Fruit fly (Drosophila melanogaster): ENCODE measurements around the gene slou.

The slou gene

dm6 chr3R:21606221-21607099, 49.5 kb upstream of the slou start (continued):
- no peak for TF ChIP-seq ftz-f1 (GFP tag; optimal IDR thresholded peaks at IDR 0.05)
- no peak for TF ChIP-seq mirr (GFP tag; optimal IDR thresholded peaks at IDR 0.05)
- TF ChIP-seq CG11695 (GFP tag; IDR thresholded peaks at IDR 0.05), result no peak
- TF ChIP-seq chif (GFP tag; optimal IDR thresholded peaks at IDR 0.05), result no peak
- no peak for TF ChIP-seq schlank (tag; optimal IDR thresholded peaks at IDR 0.05)
- no peak for TF ChIP-seq Hr78 (GFP tag; optimal IDR thresholded peaks at IDR 0.05)
- no peak for TF ChIP-seq slbo (GFP tag; IDR thresholded peaks at IDR 0.05)
- TF ChIP-seq tup (GFP tag; optimal IDR thresholded peaks at IDR 0.05), result no peak
- no peak for TF ChIP-seq CG2120 (GFP tag; optimal IDR thresholded peaks at IDR 0.05)
- TF ChIP-seq jing (GFP tag; optimal IDR thresholded peaks at IDR 0.05), result no peak
- peak; percentile 88 for TF ChIP-seq pros (GFP tag; optimal IDR thresholded peaks at IDR 0.05)
- TF ChIP-seq dm (GFP tag; optimal IDR thresholded peaks at IDR 0.05), result peak; percentile 27
- no peak for TF ChIP-seq CG3726 (GFP tag; IDR thresholded peaks at IDR 0.05)
- no peak for TF ChIP-seq BEAF-32 (GFP tag; optimal IDR thresholded peaks at IDR 0.05)
- TF ChIP-seq Eip74EF (GFP tag; optimal IDR thresholded peaks at IDR 0.05), result no peak
- TF ChIP-seq CG15514 (GFP tag; optimal IDR thresholded peaks at IDR 0.05), result no peak
- no peak for TF ChIP-seq insv (GFP tag; optimal IDR thresholded peaks at IDR 0.05)
- no peak for TF ChIP-seq CG9932 (GFP tag; IDR thresholded peaks at IDR 0.05)
- TF ChIP-seq dimm (GFP tag; IDR thresholded peaks at IDR 0.05), result no peak
- TF ChIP-seq eyg (GFP tag; optimal IDR thresholded peaks at IDR 0.05), result no peak
- no peak for TF ChIP-seq CG31388 (GFP tag; optimal IDR thresholded peaks at IDR 0.05)
- TF ChIP-seq CG6765 (GFP tag; optimal IDR thresholded peaks at IDR 0.05), result no peak
- TF ChIP-seq CG12071 (GFP tag; optimal IDR thresholded peaks at IDR 0.05), result no peak
- no peak for TF ChIP-seq C15 (GFP tag; IDR thresholded peaks at IDR 0.05)
- TF ChIP-seq Ets97D (GFP tag; optimal IDR thresholded peaks at IDR 0.05), result no peak
- TF ChIP-seq luna (GFP tag; optimal IDR thresholded peaks at IDR 0.05), result no peak
- TF ChIP-seq Hmx (GFP tag; optimal IDR thresholded peaks at IDR 0.05), result no peak
- TF ChIP-seq Max (GFP tag; optimal IDR thresholded peaks at IDR 0.05), result no peak
- no peak for TF ChIP-seq zfh1 (GFP tag; IDR thresholded peaks at IDR 0.05)
- no peak for TF ChIP-seq H15 (GFP tag; IDR thresholded peaks at IDR 0.05)
- TF ChIP-seq vvl (GFP tag; IDR thresholded peaks at IDR 0.05), result no peak
- no peak for TF ChIP-seq CG18011 (GFP tag; optimal IDR thresholded peaks at IDR 0.05)
- no peak for TF ChIP-seq CG30020 (tag; optimal IDR thresholded peaks at IDR 0.05)
- TF ChIP-seq crol (GFP tag; IDR thresholded peaks at IDR 0.05), result no peak
- peak; percentile 88 for TF ChIP-seq nerfin-1 (tag; optimal IDR thresholded peaks at IDR 0.05)
- TF ChIP-seq H2.0 (GFP tag; IDR thresholded peaks at IDR 0.05), result no peak
- no peak for TF ChIP-seq CG10209 (GFP tag; optimal IDR thresholded peaks at IDR 0.05)
- no peak for TF ChIP-seq BtbVII (GFP tag; optimal IDR thresholded peaks at IDR 0.05)
- TF ChIP-seq gfzf (GFP tag; optimal IDR thresholded peaks at IDR 0.05), result no peak
- TF ChIP-seq br (optimal IDR thresholded peaks at IDR 0.05), result no peak
- TF ChIP-seq eve (GFP tag; optimal IDR thresholded peaks at IDR 0.05), result peak in 1 of 2 experiments; percentile 72
- no peak for TF ChIP-seq so (GFP tag; IDR thresholded peaks at IDR 0.05)
- peak; percentile 72 for TF ChIP-seq CG8478 (optimal IDR thresholded peaks at IDR 0.05)
- TF ChIP-seq CG1233 (GFP tag; optimal IDR thresholded peaks at IDR 0.05), result no peak
- no peak for TF ChIP-seq CG4730 (GFP tag; IDR thresholded peaks at IDR 0.05)
- no peak for TF ChIP-seq CG4854 (GFP tag; optimal IDR thresholded peaks at IDR 0.05)
- peak; percentile 46 for TF ChIP-seq CG17385 (GFP tag; optimal IDR thresholded peaks at IDR 0.05)
- no peak for TF ChIP-seq B-H2 (GFP tag; optimal IDR thresholded peaks at IDR 0.05)
- TF ChIP-seq zf30C (GFP tag; optimal IDR thresholded peaks at IDR 0.05), result no peak
- TF ChIP-seq CG14710 (tag; optimal IDR thresholded peaks at IDR 0.05), result no peak

Measured in whole organism, embryonic.